Worm (Caenorhabditis elegans): ENCODE measurements around the gene ZK1251.3.

- TF ChIP-seq blmp-1 (tag; optimal IDR thresholded peaks at IDR 0.05; ENCODE audit: insufficient read depth) (no peak), unc-62 (GFP tag; optimal IDR thresholded peaks at IDR 0.05) (no peak), unc-55 (GFP tag; optimal IDR thresholded peaks at IDR 0.05) (no peak), crh-2 (tag; optimal IDR thresholded peaks at IDR 0.05) (peak; percentile 71), nhr-237 (tag; optimal IDR thresholded peaks at IDR 0.05) (no peak), lin-13 (GFP tag; optimal IDR thresholded peaks at IDR 0.05) (no peak), ama-1 (optimal IDR thresholded peaks at IDR 0.05) (no peak), nhr-6 (tag; optimal IDR thresholded peaks at IDR 0.05) (no peak), ztf-1 (GFP tag; conservative IDR thresholded peaks at IDR 0.05) (no peak), mdl-1 (tag; optimal IDR thresholded peaks at IDR 0.05) (peak in 1 of 2 experiments; percentile 30), sma-3 (GFP tag; optimal IDR thresholded peaks at IDR 0.05) (no peak)
Measured at ce11 chrIV:9673683-9674336, 9.6 kb upstream of the ZK1251.3 start.

All from whole organism, L2 larva.